Worm (Caenorhabditis elegans) whole organism, mixed stage, embryonic: ENCODE data around the gene Y57A10C.1.

ENCODE experiments used
- blmp-1 ChIP-seq: fragments of 150-350 bp; optimal IDR thresholded peaks from 2 replicates; lab custom pipeline; 2014; ENCODE audit warnings: missing biosample characterization, missing genetic modification characterization
- ceh-43 ChIP-seq: fragments of 200-800 bp; sonication (Bioruptor generic); optimal IDR thresholded peaks from 2 replicates; lab custom pipeline; 2018; ENCODE audit warnings: mild to moderate bottlenecking, missing genetic modification characterization, moderate library complexity, missing compliant biosample characterization
- elt-3 ChIP-seq: fragments of 150-350 bp; optimal IDR thresholded peaks from 2 replicates; lab custom pipeline; 2014; ENCODE audit warnings: missing biosample characterization, missing genetic modification characterization
- lin-13 ChIP-seq: fragments of 150-350 bp; optimal IDR thresholded peaks from 2 replicates; lab custom pipeline; 2014; ENCODE audit warnings: missing biosample characterization, missing genetic modification characterization
- lsy-2 ChIP-seq: fragments of 150-350 bp; optimal IDR thresholded peaks from 2 replicates; lab custom pipeline; 2014; ENCODE audit warnings: missing biosample characterization, missing genetic modification characterization
- mab-5 ChIP-seq: fragments of 150-350 bp; optimal IDR thresholded peaks from 2 replicates; lab custom pipeline; 2014; ENCODE audit warnings: missing biosample characterization, missing genetic modification characterization
- nhr-237 ChIP-seq: fragments of 150-350 bp; optimal IDR thresholded peaks from 2 replicates; lab custom pipeline; 2014; ENCODE audit warnings: missing biosample characterization, missing genetic modification characterization
- nhr-28 ChIP-seq: fragments of 150-350 bp; optimal IDR thresholded peaks from 2 replicates; lab custom pipeline; 2014; ENCODE audit warnings: missing biosample characterization, missing genetic modification characterization
- pha-4 ChIP-seq: fragments of 150-350 bp; optimal IDR thresholded peaks from 2 replicates; lab custom pipeline; 2018; ENCODE audit warnings: missing biosample characterization, missing genetic modification reagents, missing genetic modification characterization
- sem-2 ChIP-seq: fragments of 200-800 bp; sonication (Bioruptor generic); optimal IDR thresholded peaks from 2 replicates; lab custom pipeline; 2018; ENCODE audit warnings: mild to moderate bottlenecking, missing genetic modification characterization, missing compliant biosample characterization
- snpc-4 ChIP-seq: fragments of 150-350 bp; optimal IDR thresholded peaks from 2 replicates; lab custom pipeline; 2014; ENCODE audit warnings: missing biosample characterization, missing genetic modification characterization
- tbx-8 ChIP-seq: fragments of 200-800 bp; sonication (Bioruptor generic); optimal IDR thresholded peaks from 2 replicates; lab custom pipeline; 2018; ENCODE audit warnings: mild to moderate bottlenecking, missing genetic modification characterization, moderate library complexity, missing compliant biosample characterization
- unc-62 ChIP-seq: fragments of 150-350 bp; optimal IDR thresholded peaks from 2 replicates; lab custom pipeline; 2014; ENCODE audit warnings: missing biosample characterization, missing genetic modification reagents, missing genetic modification characterization
- ztf-11 ChIP-seq: fragments of 150-350 bp; optimal IDR thresholded peaks from 2 replicates; lab custom pipeline; 2014; ENCODE audit warnings: missing biosample characterization, missing genetic modification characterization

DNA sequence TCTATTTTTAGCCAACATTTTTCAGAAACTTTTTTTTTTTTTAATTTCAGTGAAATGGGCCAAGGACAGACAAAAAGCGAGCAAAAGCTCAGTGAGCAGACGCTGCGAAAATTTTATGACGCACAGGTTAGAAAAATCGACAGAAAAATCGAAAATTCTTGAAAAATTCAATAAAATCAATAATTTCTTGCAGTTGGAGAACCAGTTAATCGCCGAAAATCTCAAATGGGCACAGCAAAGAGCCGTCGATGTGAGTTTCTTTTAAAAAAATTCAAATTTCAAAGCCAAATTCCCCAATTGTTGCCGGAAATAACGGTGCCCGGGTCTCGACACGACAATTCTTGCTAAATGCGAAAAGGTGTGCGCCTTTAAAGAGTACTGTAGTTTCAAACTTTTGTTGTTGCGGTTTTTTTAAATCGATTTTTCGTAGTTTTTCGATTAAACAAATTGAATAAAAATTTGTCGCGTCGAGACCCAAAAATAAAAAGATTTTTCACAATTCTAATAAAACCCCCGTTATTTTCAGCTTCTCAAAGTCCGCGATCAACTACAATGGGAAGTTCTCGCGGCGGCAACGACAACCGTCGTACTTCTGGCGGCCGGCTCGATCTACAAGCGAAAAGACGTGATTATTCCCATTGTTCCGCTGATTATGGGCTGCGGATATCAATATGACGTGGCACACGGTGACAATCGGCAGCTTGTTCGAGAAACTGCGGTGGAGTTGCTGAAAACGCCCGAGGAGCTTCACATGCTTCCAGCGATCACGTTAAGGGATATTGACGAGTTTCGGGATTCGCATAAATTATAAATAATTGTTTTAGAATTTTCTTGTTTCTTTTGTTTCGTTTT, 48.5 kb upstream of the Y57A10C.1 start, which contains the start of gene tag-280:
- TF ChIP-seq unc-62 (no peak), nhr-237 (tag; lab: Kevin White, UChicago) (no peak), sem-2 (GFP tag; lab: Kevin White, UChicago) (no peak), nhr-28 (tag; lab: Kevin White, UChicago) (no peak), lsy-2 (tag; lab: Kevin White, UChicago) (no peak), lin-13 (tag; lab: Kevin White, UChicago) (no peak), ztf-11 (no peak), snpc-4 (tag; lab: Kevin White, UChicago) (no peak), ceh-43 (GFP tag; lab: Kevin White, UChicago) (no peak), mab-5 (no peak), pha-4 (tag; lab: Kevin White, UChicago) (no peak), elt-3 (no peak), blmp-1 (no peak), tbx-8 (GFP tag; lab: Kevin White, UChicago) (no peak)
